Fruit fly (Drosophila melanogaster) whole organism, pupa: ENCODE results near the gene CG10864.

Source experiments
- CG12605 ChIP-seq: fragments of 200-800 bp; sonication (Bioruptor generic); IDR thresholded peaks from 2 replicates; pipeline ENCODE4 v1.3.6; 2022; ENCODE audit warnings: missing biosample characterization, missing genetic modification characterization
- CG17806 ChIP-seq: fragments of 200-800 bp; sonication (Bioruptor generic); optimal IDR thresholded peaks from 2 replicates; lab custom pipeline; 2018; ENCODE audit warnings: missing biosample characterization, mild to moderate bottlenecking, missing genetic modification characterization, moderate library complexity
- CG34367 ChIP-seq: fragments of 200-800 bp; sonication (Bioruptor generic); optimal IDR thresholded peaks from 2 replicates; lab custom pipeline; 2018; ENCODE audit warnings: missing biosample characterization, mild to moderate bottlenecking, missing genetic modification characterization
- D1 ChIP-seq: fragments of 200-800 bp; sonication (Bioruptor generic); optimal IDR thresholded peaks from 2 replicates; lab custom pipeline; 2018; ENCODE audit warnings: missing biosample characterization, mild to moderate bottlenecking, missing genetic modification characterization, moderate library complexity
- EcR ChIP-seq: fragments of 200-800 bp; sonication (Bioruptor generic); optimal IDR thresholded peaks from 3 replicates; lab custom pipeline; 2019; ENCODE audit warnings: missing biosample characterization, missing genetic modification characterization, mild to moderate bottlenecking, moderate library complexity, missing genetic modification reagents
- gl ChIP-seq: fragments of 200-800 bp; sonication (Bioruptor generic); optimal IDR thresholded peaks from 2 replicates; lab custom pipeline; 2018; ENCODE audit warnings: missing biosample characterization, mild to moderate bottlenecking, missing genetic modification characterization

DNA sequence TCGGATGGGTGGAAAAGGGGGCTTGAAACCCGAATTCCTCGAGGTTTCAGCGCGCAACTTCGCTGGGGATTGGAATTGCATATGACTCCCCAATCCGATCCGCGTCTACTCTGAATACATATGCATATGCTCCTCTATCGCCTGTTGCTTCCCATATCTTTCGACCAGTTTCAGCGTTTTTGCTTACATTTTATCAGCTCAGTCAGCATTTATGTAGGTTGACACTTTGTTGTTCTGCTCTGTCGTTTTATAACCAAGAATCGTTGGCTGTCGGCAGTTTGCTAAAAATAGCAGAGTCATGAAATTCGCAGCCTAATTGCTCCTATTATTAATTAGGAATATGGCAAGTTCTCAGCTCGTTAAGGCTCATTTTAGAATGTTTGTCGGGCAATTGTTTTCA, 15.7 kb downstream of the CG10864 start:
- TF ChIP-seq CG17806: no peak
- no peak for TF ChIP-seq EcR (GFP tag; lab: Kevin White, UChicago)
- no peak for TF ChIP-seq gl (tag; lab: Kevin White, UChicago)
- TF ChIP-seq CG12605 (GFP tag; lab: Robert Waterston, UW): no peak
- TF ChIP-seq CG34367 (tag; lab: Kevin White, UChicago): no peak
- TF ChIP-seq D1 (tag; lab: Kevin White, UChicago): no peak
